Fruit fly (Drosophila melanogaster) whole organism, wandering third instar larva: ENCODE data around the gene Art1.

Source experiments
- Abd-B ChIP-seq: fragments of >200 bp; optimal IDR thresholded peaks from 2 replicates; lab custom pipeline; 2017; ENCODE audit warnings: missing biosample characterization, missing genetic modification characterization
- CG32264 ChIP-seq: fragments of 200-800 bp; sonication (Bioruptor generic); optimal IDR thresholded peaks from 2 replicates; lab custom pipeline; 2016; ENCODE audit warnings: missing biosample characterization, missing genetic modification characterization
- CG9705 ChIP-seq: fragments of 200-800 bp; sonication (Bioruptor generic); optimal IDR thresholded peaks from 2 replicates; lab custom pipeline; 2018; ENCODE audit warnings: missing biosample characterization, mild to moderate bottlenecking, missing genetic modification characterization
- CrebA ChIP-seq: fragments of 200-800 bp; sonication (Bioruptor generic); optimal IDR thresholded peaks from 2 replicates; lab custom pipeline; 2016; ENCODE audit warnings: missing biosample characterization, mild to moderate bottlenecking, missing genetic modification characterization, borderline replicate concordance
- Dfd ChIP-seq: fragments of >200 bp; optimal IDR thresholded peaks from 2 replicates; lab custom pipeline; 2017; ENCODE audit warnings: missing biosample characterization, missing genetic modification characterization
- Dif ChIP-seq: fragments of 200-275, 200-300 bp; sonication (Bioruptor generic); optimal IDR thresholded peaks from 2 replicates; lab custom pipeline; 2018; ENCODE audit warnings: missing biosample characterization, missing genetic modification characterization; ENCODE audit not compliant: partially characterized antibody
- GATAd ChIP-seq: sonication (Bioruptor generic); optimal IDR thresholded peaks from 2 replicates; lab custom pipeline; 2016; ENCODE audit warnings: missing biosample characterization, missing genetic modification characterization
- HLH106 ChIP-seq: fragments of 200-800 bp; optimal IDR thresholded peaks from 3 replicates; lab custom pipeline; 2019; ENCODE audit warnings: missing biosample characterization, mild to moderate bottlenecking, missing genetic modification characterization, moderate library complexity
- Hnf4 ChIP-seq: fragments of 200-800 bp; sonication (Bioruptor generic); optimal IDR thresholded peaks from 2 replicates; lab custom pipeline; 2016; ENCODE audit warnings: missing biosample characterization, mild to moderate bottlenecking, missing genetic modification characterization
- Hr78 ChIP-seq: fragments of >200 bp; optimal IDR thresholded peaks from 2 replicates; lab custom pipeline; 2017; ENCODE audit warnings: missing biosample characterization, missing genetic modification characterization
- Hr83 ChIP-seq: fragments of 200-300 bp; sonication (Bioruptor generic); optimal IDR thresholded peaks from 2 replicates; lab custom pipeline; 2016; ENCODE audit warnings: missing biosample characterization, mild to moderate bottlenecking, missing genetic modification characterization, moderate library complexity; ENCODE audit not compliant: poor library complexity, severe bottlenecking
- Jra ChIP-seq: sonication (Bioruptor generic); optimal IDR thresholded peaks from 2 replicates; lab custom pipeline; 2016; ENCODE audit warnings: missing biosample characterization, missing genetic modification characterization
- Mio ChIP-seq: sonication (Bioruptor generic); optimal IDR thresholded peaks from 2 replicates; lab custom pipeline; 2016; ENCODE audit warnings: missing biosample characterization, missing genetic modification characterization
- Myc ChIP-seq: fragments of >200 bp; optimal IDR thresholded peaks from 2 replicates; lab custom pipeline; 2017
- N ChIP-seq: fragments of >200 bp; optimal IDR thresholded peaks from 2 replicates; lab custom pipeline; 2018; ENCODE audit warnings: missing biosample characterization, missing external identifiers, missing genetic modification characterization
- OdsH ChIP-seq: fragments of 200-800 bp; sonication (Bioruptor generic); optimal IDR thresholded peaks from 2 replicates; lab custom pipeline; 2016; ENCODE audit warnings: missing biosample characterization, mild to moderate bottlenecking, missing genetic modification characterization
- Rel ChIP-seq, 2 experiments: fragments of 200-800 bp; sonication (Bioruptor generic) in 1 of 2; optimal IDR thresholded peaks; 2 replicates in 1 of 2; 3 replicates in 1 of 2; lab custom pipeline; 2016 to 2019; ENCODE audit warnings: mild to moderate bottlenecking in 2 of 2, missing biosample characterization in 2 of 2, missing genetic modification characterization in 2 of 2, moderate library complexity in 1 of 2
- Sp1 ChIP-seq: fragments of 200-800 bp; sonication (Bioruptor generic); optimal IDR thresholded peaks from 3 replicates; lab custom pipeline; 2019; ENCODE audit warnings: missing biosample characterization, mild to moderate bottlenecking, missing genetic modification characterization, moderate library complexity
- Vsx2 ChIP-seq: fragments of 200-300, 225-300 bp; sonication (Bioruptor generic); optimal IDR thresholded peaks from 2 replicates; lab custom pipeline; 2018; ENCODE audit warnings: missing biosample characterization, missing genetic modification characterization; ENCODE audit not compliant: partially characterized antibody
- br ChIP-seq: fragments of 200-800 bp; sonication (Bioruptor generic); optimal IDR thresholded peaks from 2 replicates; lab custom pipeline; 2016; ENCODE audit warnings: missing biosample characterization, missing genetic modification characterization
- brk ChIP-seq: fragments of 200-800 bp; sonication (Bioruptor generic); optimal IDR thresholded peaks from 2 replicates; lab custom pipeline; 2016; ENCODE audit warnings: missing biosample characterization, mild to moderate bottlenecking, missing genetic modification characterization
- dl ChIP-seq, 2 experiments: fragments of 175-275, 200-275 bp in 1 of 2; fragments of 200-275 bp in 1 of 2; sonication (Bioruptor generic); optimal IDR thresholded peaks; lab custom pipeline; 2018; ENCODE audit warnings: mild to moderate bottlenecking in 2 of 2, missing biosample characterization in 2 of 2, missing genetic modification characterization in 2 of 2, moderate library complexity in 2 of 2; ENCODE audit not compliant: partially characterized antibody in 2 of 2, insufficient read depth in 1 of 2
- dmrt93B ChIP-seq: fragments of 200-800 bp; sonication (Bioruptor generic); optimal IDR thresholded peaks from 2 replicates; lab custom pipeline; 2018; ENCODE audit warnings: missing biosample characterization, mild to moderate bottlenecking, missing genetic modification characterization
- dsf ChIP-seq: sonication (Bioruptor generic); optimal IDR thresholded peaks from 2 replicates; lab custom pipeline; 2016; ENCODE audit warnings: missing biosample characterization, missing genetic modification characterization, borderline replicate concordance
- ey ChIP-seq: fragments of 200-800 bp; sonication (Bioruptor generic); optimal IDR thresholded peaks from 2 replicates; lab custom pipeline; 2016; ENCODE audit warnings: missing biosample characterization, missing genetic modification characterization
- foxo ChIP-seq, 2 experiments: fragments of 200-800 bp; sonication (Bioruptor generic); optimal IDR thresholded peaks; 2 replicates in 1 of 2; 3 replicates in 1 of 2; lab custom pipeline; 2016 to 2017; ENCODE audit warnings: missing biosample characterization in 2 of 2, missing genetic modification characterization in 2 of 2
- fru ChIP-seq: fragments of 200-800 bp; sonication (Bioruptor generic); optimal IDR thresholded peaks from 3 replicates; lab custom pipeline; 2016; ENCODE audit warnings: missing biosample characterization, mild to moderate bottlenecking, missing genetic modification characterization
- h ChIP-seq: fragments of 200-800 bp; sonication (Bioruptor generic); optimal IDR thresholded peaks from 3 replicates; lab custom pipeline; 2016; ENCODE audit warnings: missing biosample characterization, mild to moderate bottlenecking, missing genetic modification characterization
- jim ChIP-seq: fragments of 175-275, 200-325 bp; sonication (Bioruptor generic); optimal IDR thresholded peaks from 2 replicates; lab custom pipeline; 2016; ENCODE audit warnings: missing biosample characterization, mild to moderate bottlenecking, missing genetic modification characterization
- lola ChIP-seq: fragments of >200 bp; optimal IDR thresholded peaks from 2 replicates; lab custom pipeline; 2017; ENCODE audit warnings: missing biosample characterization, missing genetic modification characterization
- pan ChIP-seq: fragments of >200 bp; optimal IDR thresholded peaks from 2 replicates; lab custom pipeline; 2017
- psq ChIP-seq: fragments of 200-800 bp; sonication (Bioruptor generic); optimal IDR thresholded peaks from 3 replicates; lab custom pipeline; 2017; ENCODE audit warnings: missing biosample characterization, mild to moderate bottlenecking, missing genetic modification characterization, moderate library complexity
- sage ChIP-seq: fragments of 200-800 bp; sonication (Bioruptor generic); optimal IDR thresholded peaks from 2 replicates; lab custom pipeline; 2016; ENCODE audit warnings: missing biosample characterization, mild to moderate bottlenecking, missing genetic modification characterization
- sv ChIP-seq: fragments of 200-800 bp; sonication (Bioruptor generic); optimal IDR thresholded peaks from 3 replicates; lab custom pipeline; 2016; ENCODE audit warnings: missing biosample characterization, missing genetic modification characterization
- tai ChIP-seq: sonication (Bioruptor generic); optimal IDR thresholded peaks from 2 replicates; lab custom pipeline; 2016; ENCODE audit warnings: missing biosample characterization, missing genetic modification characterization
- usp ChIP-seq: fragments of >200 bp; optimal IDR thresholded peaks from 2 replicates; lab custom pipeline; 2017; ENCODE audit warnings: missing biosample characterization, missing genetic modification characterization
- woc ChIP-seq: sonication (Bioruptor generic); optimal IDR thresholded peaks from 2 replicates; lab custom pipeline; 2016; ENCODE audit warnings: missing biosample characterization, mild to moderate bottlenecking, missing genetic modification characterization

The Art1 gene

dm6 chr3R:10776047-10776659, 11.9 kb downstream of the Art1 start:
- TF ChIP-seq Hr83 (GFP tag; lab: Kevin White, UChicago), result no peak
- TF ChIP-seq br (GFP tag; lab: Kevin White, UChicago), result no peak
- TF ChIP-seq foxo (GFP tag; optimal IDR thresholded peaks at IDR 0.05; lab: Kevin White, UChicago), result no peak
- TF ChIP-seq OdsH (GFP tag; lab: Kevin White, UChicago), result no peak
- TF ChIP-seq psq (GFP tag; lab: Kevin White, UChicago), result no peak
- no peak for TF ChIP-seq h (GFP tag; lab: Kevin White, UChicago)

dm6 chr3R:10775246-10775645, 12.8 kb downstream of the Art1 start:
- TF ChIP-seq fru (no peak), woc (no peak), Myc (no peak), h (GFP tag; lab: Kevin White, UChicago) (peak; percentile 15)

- TF ChIP-seq sage (GFP tag; lab: Kevin White, UChicago) (peak; percentile 18), Dif (GFP tag; lab: Kevin White, UChicago) (no peak), usp (no peak)
- TF ChIP-seq, all 38 proteins: peak for 1
Observed at dm6 chr3R:10767526-10767925, 20.5 kb downstream of the Art1 start, which contains the start of gene TfIIFbeta. TfIIFbeta (minus strand) TSS chr3R:10767804.

- TF ChIP-seq ey (GFP tag; lab: Kevin White, UChicago) (peak; percentile 12), Mio (no peak)
Observed at dm6 chr3R:10761980-10762379, 26.0 kb downstream of the Art1 start.

dm6 chr3R:10760966-10761855, 26.8 kb downstream of the Art1 start, which contains the start of the genes MED7 and Cap-H2:
MED7 (minus strand) TSS chr3R:10761032.
Cap-H2 (plus strand) TSS chr3R:10761310.
- TF ChIP-seq GATAd (GFP tag; lab: Kevin White, UChicago) (peak; percentile 4), Rel (GFP tag; optimal IDR thresholded peaks at IDR 0.05; lab: Kevin White, UChicago) (no peak), Rel (tag; optimal IDR thresholded peaks at IDR 0.05; lab: Kevin White, UChicago) (peak; percentile 47), Mio (no peak), Myc (peak; percentile 4), Hr83 (GFP tag; lab: Kevin White, UChicago) (peak; percentile 55), br (GFP tag; lab: Kevin White, UChicago) (peak; percentile 63), Abd-B (GFP tag; lab: Kevin White, UChicago) (no peak), ey (GFP tag; lab: Kevin White, UChicago) (peak; percentile 75), N (no peak), Dif (GFP tag; lab: Kevin White, UChicago) (no peak), CG32264 (GFP tag; lab: Kevin White, UChicago) (peak; percentile 43), foxo (GFP tag; optimal IDR thresholded peaks at IDR 0.05; lab: Kevin White, UChicago) (peak in 1 of 2 experiments; percentile 84), Vsx2 (no peak), sage (GFP tag; lab: Kevin White, UChicago) (peak; percentile 74), woc (peak; percentile 91), h (GFP tag; lab: Kevin White, UChicago) (peak; percentile 82), CG9705 (GFP tag; lab: Kevin White, UChicago) (peak; percentile 52), dl (GFP tag; optimal IDR thresholded peaks at IDR 0.05; lab: Kevin White, UChicago; ENCODE audit: insufficient read depth in 1 of 2, partially characterized antibody in 2 of 2) (no peak), Hnf4 (GFP tag; lab: Kevin White, UChicago) (peak; percentile 86), CrebA (GFP tag; lab: Kevin White, UChicago) (no peak), jim (GFP tag; lab: Kevin White, UChicago) (no peak), HLH106 (tag; lab: Kevin White, UChicago) (peak; percentile 81), dsf (GFP tag; lab: Kevin White, UChicago) (peak; percentile 68), psq (GFP tag; lab: Kevin White, UChicago) (peak; percentile 98), sv (GFP tag; lab: Kevin White, UChicago) (peak; percentile 90), Hr78 (no peak), pan (lab: Kevin White, UChicago) (no peak), brk (GFP tag; lab: Kevin White, UChicago) (peak; percentile 89), fru (peak; percentile 73), usp (no peak), OdsH (GFP tag; lab: Kevin White, UChicago) (peak; percentile 68), lola (GFP tag; lab: Kevin White, UChicago) (no peak), dmrt93B (GFP tag; lab: Kevin White, UChicago) (peak; percentile 57), Jra (GFP tag; lab: Kevin White, UChicago) (peak; percentile 88), Dfd (no peak), Sp1 (no peak), tai (GFP tag; lab: Kevin White, UChicago) (peak; percentile 90)
